Fruit fly (Drosophila melanogaster) whole organism, embryonic: ENCODE measurements around the gene CG2691.

Experiments
- ATbp ChIP-seq: fragments of 200-800 bp; sonication (Bioruptor generic); optimal IDR thresholded peaks from 2 replicates; lab custom pipeline; 2017; ENCODE audit warnings: missing biosample characterization, mild to moderate bottlenecking, missing genetic modification characterization, missing genetic modification reagents
- Ada2b ChIP-seq: fragments of 200-800 bp; sonication (Bioruptor generic); IDR thresholded peaks from 2 replicates; pipeline ENCODE4 v1.3.6; 2022; ENCODE audit warnings: missing biosample characterization, missing genetic modification characterization
- Atf3 ChIP-seq: fragments of 200-800 bp; sonication (Bioruptor generic); optimal IDR thresholded peaks from 3 replicates; lab custom pipeline; 2016; ENCODE audit warnings: missing biosample characterization, missing genetic modification characterization
- Bgb ChIP-seq: fragments of 200-800 bp; sonication (Bioruptor generic); IDR thresholded peaks from 2 replicates; pipeline ENCODE4 v1.3.6; 2022; ENCODE audit warnings: missing biosample characterization, missing genetic modification characterization; ENCODE audit not compliant: partially characterized antibody
- CG10321 ChIP-seq: fragments of 200-800 bp; sonication (Bioruptor generic); IDR thresholded peaks from 2 replicates; pipeline ENCODE4 v1.3.6; 2022; ENCODE audit warnings: missing biosample characterization, missing genetic modification characterization
- CG12071 ChIP-seq: fragments of 200-800 bp; sonication (Bioruptor generic); optimal IDR thresholded peaks from 3 replicates; lab custom pipeline; 2018; ENCODE audit warnings: missing biosample characterization, mild to moderate bottlenecking, missing genetic modification characterization
- CG14441 ChIP-seq: fragments of 200-800 bp; sonication (Bioruptor generic); IDR thresholded peaks from 2 replicates; pipeline ENCODE4 v1.3.6; 2022; ENCODE audit warnings: missing biosample characterization, missing genetic modification characterization
- CG15479 ChIP-seq: fragments of 200-800 bp; sonication (Bioruptor generic); optimal IDR thresholded peaks from 3 replicates; lab custom pipeline; 2019; ENCODE audit warnings: missing biosample characterization, mild to moderate bottlenecking, missing genetic modification characterization, moderate library complexity
- CG17802 ChIP-seq: fragments of 200-800 bp; sonication (Bioruptor generic); optimal IDR thresholded peaks from 2 replicates; lab custom pipeline; 2018; ENCODE audit warnings: missing biosample characterization, mild to moderate bottlenecking, missing genetic modification characterization, moderate library complexity
- CG17829 ChIP-seq: fragments of 200-800 bp; optimal IDR thresholded peaks from 2 replicates; lab custom pipeline; 2019; ENCODE audit warnings: missing biosample characterization, mild to moderate bottlenecking, missing genetic modification characterization, moderate library complexity
- CG18011 ChIP-seq: fragments of 200-800 bp; sonication (Bioruptor generic); optimal IDR thresholded peaks from 2 replicates; lab custom pipeline; 2017; ENCODE audit warnings: missing biosample characterization, missing genetic modification characterization, mild to moderate bottlenecking, moderate library complexity, missing genotype
- CG2678 ChIP-seq: fragments of 200-800 bp; sonication (Bioruptor generic); optimal IDR thresholded peaks from 3 replicates; lab custom pipeline; 2019; ENCODE audit warnings: missing biosample characterization, mild to moderate bottlenecking, missing genetic modification characterization, moderate library complexity
- CG42726 ChIP-seq: fragments of 200-800 bp; sonication (Bioruptor generic); IDR thresholded peaks from 2 replicates; pipeline ENCODE4 v1.3.6; 2022; ENCODE audit warnings: missing biosample characterization, missing genetic modification characterization; ENCODE audit not compliant: partially characterized antibody
- CG4707 ChIP-seq: fragments of 200-800 bp; sonication (Bioruptor generic); optimal IDR thresholded peaks from 2 replicates; lab custom pipeline; 2018; ENCODE audit warnings: missing biosample characterization, mild to moderate bottlenecking, missing genetic modification characterization, moderate library complexity
- CG4854 ChIP-seq: fragments of 200-800 bp; sonication (Bioruptor generic); optimal IDR thresholded peaks from 2 replicates; lab custom pipeline; 2016; ENCODE audit warnings: missing biosample characterization, missing genetic modification characterization, inconsistent platforms
- CG5180 ChIP-seq: fragments of 200-800 bp; sonication (Bioruptor generic); optimal IDR thresholded peaks from 3 replicates; lab custom pipeline; 2017; ENCODE audit warnings: missing biosample characterization, missing genetic modification characterization, mild to moderate bottlenecking, moderate library complexity, missing genetic modification reagents
- CG7786 ChIP-seq: fragments of 200-800 bp; sonication (Bioruptor generic); optimal IDR thresholded peaks from 2 replicates; lab custom pipeline; 2016; ENCODE audit warnings: missing biosample characterization, missing genetic modification characterization
- CG7987 ChIP-seq: fragments of 200-800 bp; sonication (Bioruptor generic); optimal IDR thresholded peaks from 2 replicates; lab custom pipeline; 2018; ENCODE audit warnings: missing biosample characterization, mild to moderate bottlenecking, missing genetic modification characterization, moderate library complexity
- CG8290 ChIP-seq, 3 experiments: fragments of 200-800 bp; sonication (Bioruptor generic); optimal IDR thresholded peaks; 2 replicates each; lab custom pipeline; 2016 to 2019; ENCODE audit warnings: missing biosample characterization in 3 of 3, missing genetic modification characterization in 3 of 3, mild to moderate bottlenecking in 2 of 3, moderate library complexity in 1 of 3
- CG8478 ChIP-seq: fragments of >200 bp; optimal IDR thresholded peaks from 2 replicates; lab custom pipeline; 2018
- CG9437 ChIP-seq: fragments of 200-800 bp; sonication (Bioruptor generic); optimal IDR thresholded peaks from 2 replicates; lab custom pipeline; 2018; ENCODE audit warnings: missing biosample characterization, mild to moderate bottlenecking, missing genetic modification characterization
- CG9817 ChIP-seq: fragments of 200-800 bp; sonication (Bioruptor generic); optimal IDR thresholded peaks from 2 replicates; lab custom pipeline; 2018; ENCODE audit warnings: missing biosample characterization, mild to moderate bottlenecking, missing genetic modification characterization, moderate library complexity
- CoRest ChIP-seq: fragments of 200-800 bp; sonication (Bioruptor generic); optimal IDR thresholded peaks from 3 replicates; lab custom pipeline; 2018; ENCODE audit warnings: missing biosample characterization, mild to moderate bottlenecking, missing genetic modification characterization, moderate library complexity
- HLH4C ChIP-seq: fragments of 200-800 bp; sonication (Bioruptor generic); IDR thresholded peaks from 3 replicates; pipeline ENCODE4 v1.3.6; 2022; ENCODE audit warnings: missing biosample characterization, missing genetic modification characterization; ENCODE audit not compliant: partially characterized antibody
- Hand ChIP-seq: fragments of 200-800 bp; sonication (Bioruptor generic); optimal IDR thresholded peaks from 2 replicates; lab custom pipeline; 2017; ENCODE audit warnings: mild to moderate bottlenecking, missing biosample characterization, missing genetic modification reagents, missing genetic modification characterization
- Lim3 ChIP-seq: fragments of 200-800 bp; sonication (Bioruptor generic); IDR thresholded peaks from 2 replicates; pipeline ENCODE4 v1.3.6; 2022; ENCODE audit warnings: missing biosample characterization, missing genetic modification characterization
- NFAT ChIP-seq: fragments of 200-800 bp; sonication (Bioruptor generic); IDR thresholded peaks from 2 replicates; pipeline ENCODE4 v1.3.6; 2022; ENCODE audit warnings: missing biosample characterization, missing genetic modification characterization
- Neu2 ChIP-seq: fragments of 200-800 bp; sonication (Bioruptor generic); optimal IDR thresholded peaks from 3 replicates; lab custom pipeline; 2016; ENCODE audit warnings: missing biosample characterization, missing genetic modification characterization, borderline replicate concordance
- Ptx1 ChIP-seq: fragments of 200-800 bp; sonication (Bioruptor generic); IDR thresholded peaks from 2 replicates; pipeline ENCODE4 v1.3.6; 2022; ENCODE audit warnings: missing biosample characterization, missing genetic modification characterization
- Rx ChIP-seq: fragments of 200-800 bp; sonication (Bioruptor generic); IDR thresholded peaks from 2 replicates; pipeline ENCODE4 v1.3.6; 2022; ENCODE audit warnings: missing biosample characterization, missing genetic modification characterization
- Usf ChIP-seq: fragments of 200-800 bp; sonication (Bioruptor generic); optimal IDR thresholded peaks from 2 replicates; lab custom pipeline; 2017; ENCODE audit warnings: missing genotype, missing biosample characterization, missing genetic modification characterization
- bcd ChIP-seq: fragments of 200-800 bp; sonication (Bioruptor generic); optimal IDR thresholded peaks from 2 replicates; lab custom pipeline; 2017; ENCODE audit warnings: missing biosample characterization, mild to moderate bottlenecking, missing genetic modification characterization
- btn ChIP-seq: fragments of 200-800 bp; sonication (Bioruptor generic); optimal IDR thresholded peaks from 2 replicates; lab custom pipeline; 2016; ENCODE audit warnings: missing biosample characterization, missing genetic modification characterization
- chinmo ChIP-seq: fragments of 200-800 bp; sonication (Bioruptor generic); IDR thresholded peaks from 4 replicates; pipeline ENCODE4 v1.3.6; 2022; ENCODE audit warnings: missing biosample characterization, missing genetic modification characterization; ENCODE audit not compliant: partially characterized antibody
- dati ChIP-seq: fragments of 200-800 bp; sonication (Bioruptor generic); IDR thresholded peaks from 2 replicates; pipeline ENCODE4 v1.3.6; 2022; ENCODE audit warnings: missing biosample characterization, missing genetic modification characterization
- ftz-f1 ChIP-seq: fragments of 200-800 bp; sonication (Bioruptor generic); optimal IDR thresholded peaks from 2 replicates; lab custom pipeline; 2016; ENCODE audit warnings: missing biosample characterization, missing genetic modification characterization
- gfzf ChIP-seq: fragments of 200-800 bp; sonication (Bioruptor generic); optimal IDR thresholded peaks from 2 replicates; lab custom pipeline; 2016; ENCODE audit warnings: missing biosample characterization, mild to moderate bottlenecking, missing genetic modification characterization, moderate library complexity
- grn ChIP-seq: fragments of 200-800 bp; sonication (Bioruptor generic); optimal IDR thresholded peaks from 3 replicates; lab custom pipeline; 2017; ENCODE audit warnings: missing biosample characterization, missing genetic modification characterization
- klu ChIP-seq: fragments of 200-800 bp; sonication (Bioruptor generic); IDR thresholded peaks from 2 replicates; pipeline ENCODE4 v1.3.6; 2022; ENCODE audit warnings: missing biosample characterization, missing genetic modification characterization
- kni ChIP-seq: fragments of 200-800 bp; sonication (Bioruptor generic); optimal IDR thresholded peaks from 3 replicates; lab custom pipeline; 2017; ENCODE audit warnings: mild to moderate bottlenecking, missing biosample characterization, missing genetic modification reagents, missing genetic modification characterization
- lab ChIP-seq: fragments of 200-800 bp; sonication (Bioruptor generic); optimal IDR thresholded peaks from 3 replicates; lab custom pipeline; 2017; ENCODE audit warnings: missing biosample characterization, missing genetic modification characterization, mild to moderate bottlenecking, moderate library complexity, missing genetic modification reagents
- nmo ChIP-seq: fragments of 200-800 bp; sonication (Bioruptor generic); optimal IDR thresholded peaks from 2 replicates; lab custom pipeline; 2018; ENCODE audit warnings: missing biosample characterization, mild to moderate bottlenecking, missing genetic modification characterization, moderate library complexity
- psq ChIP-seq: fragments of 200-800 bp; sonication (Bioruptor generic); optimal IDR thresholded peaks from 2 replicates; lab custom pipeline; 2017; ENCODE audit warnings: missing biosample characterization, missing genetic modification characterization
- pum ChIP-seq: fragments of 200-800 bp; sonication (Bioruptor generic); optimal IDR thresholded peaks from 2 replicates; lab custom pipeline; 2016; ENCODE audit warnings: missing biosample characterization, missing genetic modification characterization
- pzg ChIP-seq: fragments of 200-800 bp; sonication (Bioruptor generic); optimal IDR thresholded peaks from 3 replicates; lab custom pipeline; 2018; ENCODE audit warnings: missing biosample characterization, mild to moderate bottlenecking, missing genetic modification characterization, moderate library complexity
- slou ChIP-seq: fragments of 200-800 bp; sonication (Bioruptor generic); optimal IDR thresholded peaks from 3 replicates; lab custom pipeline; 2016; ENCODE audit warnings: missing biosample characterization, missing genetic modification characterization
- sug ChIP-seq: fragments of 200-800 bp; optimal IDR thresholded peaks from 2 replicates; lab custom pipeline; 2019; ENCODE audit warnings: missing biosample characterization, mild to moderate bottlenecking, missing genetic modification characterization, moderate library complexity
- vnd ChIP-seq: fragments of 200-800 bp; sonication (Bioruptor generic); IDR thresholded peaks from 3 replicates; pipeline ENCODE4 v1.3.6; 2022; ENCODE audit warnings: missing biosample characterization, missing genetic modification characterization; ENCODE audit not compliant: partially characterized antibody
- wdn ChIP-seq: fragments of 200-800 bp; sonication (Bioruptor generic); IDR thresholded peaks from 2 replicates; pipeline ENCODE4 v1.3.6; 2022; ENCODE audit warnings: missing biosample characterization, missing genetic modification characterization

CG2691 gene

dm6 chrX:13640692-13641011 is 16.4 kb upstream of the CG2691 start (continued):
- TF ChIP-seq CG8290 (GFP tag; optimal IDR thresholded peaks at IDR 0.05; lab: Kevin White, UChicago) (no peak), CG8290 (tag; optimal IDR thresholded peaks at IDR 0.05; lab: Kevin White, UChicago) (no peak), CG17829 (tag; lab: Kevin White, UChicago) (no peak), CG7987 (GFP tag; lab: Kevin White, UChicago) (no peak), kni (GFP tag; lab: Kevin White, UChicago) (peak; percentile 90), CoRest (no peak), Rx (GFP tag; lab: Robert Waterston, UW) (no peak), bcd (GFP tag; lab: Kevin White, UChicago) (no peak), ftz-f1 (GFP tag; lab: Kevin White, UChicago) (no peak), HLH4C (GFP tag; lab: Robert Waterston, UW) (0 out of 3 replicates have a peak, but pooled peaks have one; percentile 5), CG17802 (tag; lab: Kevin White, UChicago) (no peak), CG14441 (GFP tag; lab: Robert Waterston, UW) (no peak), ATbp (GFP tag; lab: Kevin White, UChicago) (no peak), gfzf (GFP tag; lab: Kevin White, UChicago) (no peak), NFAT (no peak), CG18011 (GFP tag; lab: Kevin White, UChicago) (no peak), wdn (GFP tag; lab: Robert Waterston, UW) (no peak), CG4707 (GFP tag; lab: Kevin White, UChicago) (no peak), CG12071 (GFP tag; lab: Kevin White, UChicago) (no peak), Bgb (GFP tag; lab: Robert Waterston, UW) (0 out of 2 replicates have a peak, but pooled peaks have one; percentile 5), Neu2 (GFP tag; lab: Kevin White, UChicago) (no peak), CG42726 (GFP tag; lab: Robert Waterston, UW) (0 out of 2 replicates have a peak, but pooled peaks have one; percentile 1), nmo (no peak), CG5180 (no peak), vnd (GFP tag; lab: Robert Waterston, UW) (peak; percentile 53; the same call in 1 of the 3 replicates), pzg (GFP tag; lab: Kevin White, UChicago) (no peak), Usf (no peak), CG9817 (tag; lab: Kevin White, UChicago) (no peak), grn (GFP tag; lab: Kevin White, UChicago) (no peak)

DNA sequence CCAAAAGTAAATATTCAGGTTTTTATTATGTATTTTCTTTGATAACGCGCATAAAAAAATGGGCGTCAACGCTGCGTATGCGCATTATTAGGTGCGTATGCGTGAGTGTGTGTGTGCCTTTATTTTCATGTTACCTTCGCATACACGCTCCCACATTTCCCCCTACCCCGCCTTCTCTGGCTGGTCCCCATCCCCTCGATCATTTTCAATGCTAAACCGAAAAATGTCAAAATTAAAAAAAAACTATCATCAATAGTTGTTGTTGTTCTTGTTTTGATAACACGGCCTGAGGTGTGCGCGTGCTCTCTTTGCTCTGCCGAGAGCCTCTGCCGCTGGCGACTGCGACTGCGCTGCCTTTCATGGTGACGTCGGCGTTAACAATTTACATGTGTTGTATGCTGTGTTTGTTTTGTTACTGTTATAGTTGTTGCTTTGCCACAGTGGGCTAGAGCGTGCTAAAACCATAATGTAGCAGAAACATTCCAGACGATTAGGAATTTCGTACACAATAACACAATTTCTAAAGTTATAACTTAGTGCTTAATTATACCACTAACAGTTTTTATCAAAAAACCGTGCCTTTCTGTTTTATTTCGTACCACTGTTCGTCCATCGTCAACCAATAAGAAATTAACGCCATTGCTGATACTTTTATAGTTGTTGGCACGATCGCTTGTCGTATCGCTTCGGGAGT is 15.9 kb upstream of the CG2691 start:
- peak; percentile 97 for TF ChIP-seq dati (GFP tag; lab: Robert Waterston, UW)
- peak; percentile 99 for TF ChIP-seq lab (GFP tag; lab: Kevin White, UChicago)
- TF ChIP-seq Ptx1: peak; percentile 99
- TF ChIP-seq CG4854 (GFP tag; lab: Kevin White, UChicago): peak; percentile 97
- TF ChIP-seq chinmo: peak; percentile 83; the same call in 1 of the 4 replicates
- peak; percentile 28 for TF ChIP-seq CG15479 (GFP tag; lab: Kevin White, UChicago)
- peak; percentile 93 for TF ChIP-seq CG9437 (GFP tag; lab: Kevin White, UChicago)
- peak; percentile 97 for TF ChIP-seq Lim3
- peak; percentile 98 for TF ChIP-seq pum (GFP tag; lab: Kevin White, UChicago)
- peak; percentile 92 for TF ChIP-seq psq (GFP tag; lab: Kevin White, UChicago)
- no peak for TF ChIP-seq CG8478 (lab: Kevin White, UChicago)
- TF ChIP-seq CG10321 (GFP tag; lab: Robert Waterston, UW): peak; percentile 88
- peak; percentile 99 for TF ChIP-seq Ada2b (GFP tag; lab: Robert Waterston, UW)
- peak; percentile 98 for TF ChIP-seq btn
- peak; percentile 96 for TF ChIP-seq klu (GFP tag; lab: Robert Waterston, UW)
- peak; percentile 98 for TF ChIP-seq kni (GFP tag; lab: Kevin White, UChicago)
- peak; percentile 98 for TF ChIP-seq Atf3 (GFP tag; lab: Kevin White, UChicago)
- TF ChIP-seq slou (GFP tag; lab: Kevin White, UChicago): peak; percentile 96
- peak; percentile 97 for TF ChIP-seq Hand (GFP tag; lab: Kevin White, UChicago)
- peak; percentile 99 for TF ChIP-seq CG7786 (GFP tag; lab: Kevin White, UChicago)
- TF ChIP-seq sug (tag; lab: Kevin White, UChicago): peak; percentile 95
- peak; percentile 99 for TF ChIP-seq CG2678 (tag; lab: Kevin White, UChicago)
